Fruit fly (Drosophila melanogaster): ENCODE measurements around the gene CG3568.

The CG3568 gene

DNA sequence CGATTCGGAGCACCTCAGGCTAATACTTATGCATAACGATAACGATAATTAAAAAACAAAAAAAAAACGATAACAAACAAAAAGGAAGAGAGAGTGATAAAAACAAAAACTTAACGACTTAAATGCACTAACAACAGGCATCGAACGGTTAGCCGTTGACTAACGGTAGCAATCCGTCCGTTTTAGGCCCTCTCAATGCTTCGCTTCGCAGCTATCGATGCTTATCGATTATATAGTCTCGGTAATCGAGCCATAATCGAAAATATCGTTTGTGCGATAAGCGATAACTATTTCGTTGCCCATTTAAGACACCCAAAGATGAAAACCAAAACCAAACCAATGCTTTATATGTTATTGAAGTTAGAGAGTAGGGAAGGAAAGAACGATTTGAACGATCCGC, 8.4 kb upstream of the CG3568 start (continued):
- TF ChIP-seq emc (GFP tag; optimal IDR thresholded peaks at IDR 0.05), result no peak
- TF ChIP-seq fru (optimal IDR thresholded peaks at IDR 0.05), result no peak
- TF ChIP-seq CG18476 (GFP tag; optimal IDR thresholded peaks at IDR 0.05), result no peak
- no peak for TF ChIP-seq MBD-R2 (GFP tag; IDR thresholded peaks at IDR 0.05)
- TF ChIP-seq kah (GFP tag; optimal IDR thresholded peaks at IDR 0.05), result no peak
- no peak for TF ChIP-seq h (optimal IDR thresholded peaks at IDR 0.05)
- no peak for TF ChIP-seq dmrt99B (tag; optimal IDR thresholded peaks at IDR 0.05)
- TF ChIP-seq Myb (GFP tag; optimal IDR thresholded peaks at IDR 0.05), result no peak
- peak; percentile 51 for TF ChIP-seq Dref (GFP tag; IDR thresholded peaks at IDR 0.05)
- no peak for TF ChIP-seq scrt (GFP tag; optimal IDR thresholded peaks at IDR 0.05)
- TF ChIP-seq Jarid2 (GFP tag; optimal IDR thresholded peaks at IDR 0.05), result no peak
- TF ChIP-seq Dfd (GFP tag; optimal IDR thresholded peaks at IDR 0.05), result no peak
- TF ChIP-seq Hsf (GFP tag; optimal IDR thresholded peaks at IDR 0.05), result no peak
- TF ChIP-seq CG6254 (GFP tag; optimal IDR thresholded peaks at IDR 0.05), result no peak
- TF ChIP-seq Atf-2 (GFP tag; optimal IDR thresholded peaks at IDR 0.05), result no peak
- 0 out of 3 replicates have a peak, but pooled peaks have one; percentile 50 for TF ChIP-seq mld (GFP tag; IDR thresholded peaks at IDR 0.05; ENCODE audit: partially characterized antibody)
- TF ChIP-seq CG6683 (GFP tag; optimal IDR thresholded peaks at IDR 0.05), result no peak
- no peak for TF ChIP-seq pum (GFP tag; optimal IDR thresholded peaks at IDR 0.05)
- no peak for TF ChIP-seq pan (optimal IDR thresholded peaks at IDR 0.05)
- TF ChIP-seq pan (GFP tag; optimal IDR thresholded peaks at IDR 0.05 in 1 of 2, IDR thresholded peaks at IDR 0.05 in 1 of 2), result no peak
- no peak for TF ChIP-seq Abd-B (GFP tag; optimal IDR thresholded peaks at IDR 0.05)
- no peak for TF ChIP-seq CG3163 (GFP tag; optimal IDR thresholded peaks at IDR 0.05)
- no peak for TF ChIP-seq CG10147 (GFP tag; optimal IDR thresholded peaks at IDR 0.05)
- TF ChIP-seq HmgZ (tag; optimal IDR thresholded peaks at IDR 0.05), result no peak
- TF ChIP-seq CG10654 (GFP tag; optimal IDR thresholded peaks at IDR 0.05), result no peak
- TF ChIP-seq Spps (tag; optimal IDR thresholded peaks at IDR 0.05), result no peak
- no peak for TF ChIP-seq CG4404 (GFP tag; IDR thresholded peaks at IDR 0.05)
- peak; percentile 52; the same call in 2 of the 3 replicates for TF ChIP-seq hb (GFP tag; IDR thresholded peaks at IDR 0.05; ENCODE audit: partially characterized antibody)
- no peak for TF ChIP-seq CG4854 (GFP tag; optimal IDR thresholded peaks at IDR 0.05)
- no peak for TF ChIP-seq slou (GFP tag; optimal IDR thresholded peaks at IDR 0.05)
- no peak for TF ChIP-seq oc (tag; optimal IDR thresholded peaks at IDR 0.05)
- TF ChIP-seq CG13287 (GFP tag; IDR thresholded peaks at IDR 0.05; ENCODE audit: partially characterized antibody), result peak; percentile 48; the same call in 1 of the 2 replicates

DNA sequence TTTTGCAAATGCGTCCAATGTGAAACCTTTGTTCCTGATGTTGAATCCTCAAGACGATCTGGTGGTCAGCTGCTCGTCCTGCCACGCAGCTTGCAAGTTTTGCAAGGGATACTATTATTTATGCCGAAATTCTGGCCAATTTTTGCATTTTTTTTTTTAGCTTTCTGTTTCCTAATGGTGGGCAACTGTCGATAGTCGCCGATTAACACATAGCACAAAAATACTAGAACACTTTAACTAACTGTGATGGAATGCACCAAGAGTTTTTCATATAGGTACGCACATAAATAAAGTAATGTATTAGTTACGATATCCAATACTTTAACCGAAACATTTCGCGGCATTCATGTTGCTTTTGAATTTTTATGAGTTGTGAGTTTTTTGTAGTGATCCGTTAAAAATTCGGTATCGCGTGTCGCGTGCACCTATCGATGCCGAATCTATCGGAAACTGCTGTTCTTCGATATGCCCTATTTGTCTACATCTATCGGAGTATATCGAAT, 1.9 kb upstream of the CG3568 start, which contains the start of the genes rb and CHOp24:
Gene rb, minus strand, starts transcription at position 197 of the 503 bp plus-strand sequence.
Gene CHOp24, plus strand, starts transcription at position 479 of the 503 bp plus-strand sequence.
- TF ChIP-seq Antp (GFP tag; optimal IDR thresholded peaks at IDR 0.05), result peak; percentile 47
- TF ChIP-seq z (GFP tag; IDR thresholded peaks at IDR 0.05), result no peak
- peak; percentile 33; the same call in 1 of the 2 replicates for TF ChIP-seq Ptx1 (GFP tag; IDR thresholded peaks at IDR 0.05)
- no peak for TF ChIP-seq CG11085 (GFP tag; IDR thresholded peaks at IDR 0.05)
- TF ChIP-seq sens-2 (GFP tag; IDR thresholded peaks at IDR 0.05), result no peak
- no peak for TF ChIP-seq CG6813 (GFP tag; optimal IDR thresholded peaks at IDR 0.05)
- TF ChIP-seq CG13624 (GFP tag; optimal IDR thresholded peaks at IDR 0.05), result peak; percentile 25
- TF ChIP-seq CG9932 (GFP tag; IDR thresholded peaks at IDR 0.05), result peak; percentile 52
- no peak for TF ChIP-seq Fer2 (tag; optimal IDR thresholded peaks at IDR 0.05)
- no peak for TF ChIP-seq prd (optimal IDR thresholded peaks at IDR 0.05)
- peak; percentile 24; the same call in 1 of the 3 replicates for TF ChIP-seq prd (GFP tag; IDR thresholded peaks at IDR 0.05)
- peak; percentile 31 for TF ChIP-seq pnt (GFP tag; optimal IDR thresholded peaks at IDR 0.05)
- TF ChIP-seq bab2 (GFP tag; optimal IDR thresholded peaks at IDR 0.05), result no peak
- no peak for TF ChIP-seq CG6689 (GFP tag; IDR thresholded peaks at IDR 0.05)
- TF ChIP-seq gsb-n (tag; optimal IDR thresholded peaks at IDR 0.05), result no peak
- no peak for TF ChIP-seq CG10462 (GFP tag; optimal IDR thresholded peaks at IDR 0.05)
- peak; percentile 42 for TF ChIP-seq CG8290 (GFP tag; optimal IDR thresholded peaks at IDR 0.05)
- no peak for TF ChIP-seq CG8290 (tag; optimal IDR thresholded peaks at IDR 0.05)
- peak; percentile 28; the same call in 1 of the 2 replicates for TF ChIP-seq Rfx (GFP tag; IDR thresholded peaks at IDR 0.05)
- no peak for TF ChIP-seq CG17361 (GFP tag; IDR thresholded peaks at IDR 0.05)
- TF ChIP-seq crol (GFP tag; IDR thresholded peaks at IDR 0.05), result no peak
- peak; percentile 94 for TF ChIP-seq unc-4 (GFP tag; IDR thresholded peaks at IDR 0.05; ENCODE audit: partially characterized antibody)
- no peak for TF ChIP-seq ttk (GFP tag; IDR thresholded peaks at IDR 0.05)
